Worm (Caenorhabditis elegans): ENCODE results near the gene ZK1320.3.

The ZK1320.3 gene

ce11 chrII:9660379-9660778 is at the start of gene ZK1320.3:
TSS of gene ZK1320.3 (minus strand) at chrII:9660419.
- TF ChIP-seq lin-11 (tag; optimal IDR thresholded peaks at IDR 0.05) (no peak), fos-1 (tag; optimal IDR thresholded peaks at IDR 0.05) (peak; percentile 87)

ce11 chrII:9708835-9709299 is 48.6 kb upstream of the ZK1320.3 start, which contains the start of gene glt-5:
TSS of gene glt-5 (minus strand) at chrII:9708885.
- TF ChIP-seq nhr-25 (tag; optimal IDR thresholded peaks at IDR 0.05) (no peak), unc-39 (tag; optimal IDR thresholded peaks at IDR 0.05) (no peak), sem-4 (tag; optimal IDR thresholded peaks at IDR 0.05) (no peak), sma-9 (GFP tag; optimal IDR thresholded peaks at IDR 0.05) (peak; percentile 51), sma-9 (tag; optimal IDR thresholded peaks at IDR 0.05) (no peak), lin-39 (tag; optimal IDR thresholded peaks at IDR 0.05) (no peak), crh-2 (tag; optimal IDR thresholded peaks at IDR 0.05) (no peak), nhr-77 (tag; optimal IDR thresholded peaks at IDR 0.05) (no peak)

- no peak for TF ChIP-seq sma-9 (GFP tag; optimal IDR thresholded peaks at IDR 0.05)
- no peak for TF ChIP-seq sma-9 (tag; optimal IDR thresholded peaks at IDR 0.05)
- peak; percentile 24 for TF ChIP-seq blmp-1 (tag; optimal IDR thresholded peaks at IDR 0.05; ENCODE audit: insufficient read depth)
- peak; percentile 39 for TF ChIP-seq crh-2 (tag; optimal IDR thresholded peaks at IDR 0.05)
- peak; percentile 7 for TF ChIP-seq nhr-129 (tag; optimal IDR thresholded peaks at IDR 0.05)
- TF ChIP-seq gmeb-1 (tag; optimal IDR thresholded peaks at IDR 0.05), result peak; percentile 91
- TF ChIP-seq lsy-2 (tag; optimal IDR thresholded peaks at IDR 0.05), result peak in 1 of 2 experiments; percentile 74
- TF ChIP-seq C34F6.9 (tag; optimal IDR thresholded peaks at IDR 0.05), result peak; percentile 40
- TF ChIP-seq nhr-11 (tag; optimal IDR thresholded peaks at IDR 0.05), result no peak
- no peak for TF ChIP-seq peb-1 (tag; optimal IDR thresholded peaks at IDR 0.05)
- TF ChIP-seq lin-13 (GFP tag; optimal IDR thresholded peaks at IDR 0.05), result peak; percentile 34
- TF ChIP-seq unc-55 (GFP tag; optimal IDR thresholded peaks at IDR 0.05), result peak; percentile 79
- TF ChIP-seq fos-1 (tag; optimal IDR thresholded peaks at IDR 0.05), result peak; percentile 17
- no peak for TF ChIP-seq dmd-4 (tag; optimal IDR thresholded peaks at IDR 0.05)
- TF ChIP-seq sma-3 (GFP tag; optimal IDR thresholded peaks at IDR 0.05), result peak; percentile 7
- no peak for TF ChIP-seq mab-5 (tag; optimal IDR thresholded peaks at IDR 0.05)
Observed at ce11 chrII:9706207-9706606, 46.0 kb upstream of the ZK1320.3 start, which contains the start of gene Y53C12A.3. TSS of gene Y53C12A.3 (minus strand) at chrII:9706240.

ce11 chrII:9704746-9705145 is 44.5 kb upstream of the ZK1320.3 start, which contains the start of gene Y53C12A.10:
TSS of gene Y53C12A.10 (minus strand) at chrII:9704846.
- TF ChIP-seq elt-3 (tag; optimal IDR thresholded peaks at IDR 0.05) (no peak), nhr-6 (tag; optimal IDR thresholded peaks at IDR 0.05) (no peak), nhr-11 (tag; optimal IDR thresholded peaks at IDR 0.05) (no peak), dmd-4 (tag; optimal IDR thresholded peaks at IDR 0.05) (no peak), mbf-1 (tag; optimal IDR thresholded peaks at IDR 0.05) (no peak), ceh-16 (tag; optimal IDR thresholded peaks at IDR 0.05) (no peak), blmp-1 (tag; optimal IDR thresholded peaks at IDR 0.05; ENCODE audit: insufficient read depth) (no peak), nhr-25 (tag; optimal IDR thresholded peaks at IDR 0.05) (no peak), Y55F3AM.14 (GFP tag; optimal IDR thresholded peaks at IDR 0.05) (no peak), nhr-77 (tag; optimal IDR thresholded peaks at IDR 0.05) (no peak), sma-3 (GFP tag; optimal IDR thresholded peaks at IDR 0.05) (no peak), sem-4 (tag; optimal IDR thresholded peaks at IDR 0.05) (no peak), lin-39 (tag; optimal IDR thresholded peaks at IDR 0.05) (no peak)

DNA sequence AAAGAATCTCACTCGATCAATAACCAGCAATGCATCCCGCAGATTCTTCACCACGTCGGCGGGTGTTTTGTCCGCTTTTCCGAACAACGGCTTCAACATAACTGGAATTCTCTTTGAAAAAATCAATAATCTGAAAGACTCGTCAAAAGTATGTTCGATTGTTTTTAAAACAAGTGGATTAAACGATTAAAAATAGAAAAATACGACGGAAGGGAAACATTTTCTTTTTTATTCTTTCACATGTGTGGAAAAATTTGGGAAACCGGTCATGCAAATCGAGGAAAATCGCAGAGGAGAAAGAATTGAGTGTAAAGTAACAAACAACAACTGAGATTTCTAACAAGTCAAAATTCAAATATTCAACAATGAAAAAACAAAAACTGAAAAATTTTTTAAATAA is 43.4 kb upstream of the ZK1320.3 start, which contains the start of gene mop-25.2:
Gene mop-25.2 (minus strand): TSS at position 101 of the 400 bp plus-strand sequence.
- TF ChIP-seq C34F6.9 (tag; optimal IDR thresholded peaks at IDR 0.05) (no peak), nhr-11 (tag; optimal IDR thresholded peaks at IDR 0.05) (no peak), ztf-4 (tag; optimal IDR thresholded peaks at IDR 0.05) (no peak), snpc-4 (tag; optimal IDR thresholded peaks at IDR 0.05) (no peak), ztf-1 (GFP tag; conservative IDR thresholded peaks at IDR 0.05) (no peak), lin-11 (tag; optimal IDR thresholded peaks at IDR 0.05) (no peak), lin-13 (GFP tag; optimal IDR thresholded peaks at IDR 0.05) (no peak), gmeb-1 (tag; optimal IDR thresholded peaks at IDR 0.05) (no peak), fos-1 (tag; optimal IDR thresholded peaks at IDR 0.05) (no peak), ZK546.5 (tag; optimal IDR thresholded peaks at IDR 0.05) (no peak), alr-1 (tag; optimal IDR thresholded peaks at IDR 0.05) (no peak), nhr-77 (tag; optimal IDR thresholded peaks at IDR 0.05) (no peak), lin-39 (tag; optimal IDR thresholded peaks at IDR 0.05) (no peak), ztf-11 (tag; optimal IDR thresholded peaks at IDR 0.05) (no peak), elt-1 (tag; optimal IDR thresholded peaks at IDR 0.05) (no peak), sma-3 (GFP tag; optimal IDR thresholded peaks at IDR 0.05) (no peak), nhr-129 (tag; optimal IDR thresholded peaks at IDR 0.05) (no peak), mbf-1 (tag; optimal IDR thresholded peaks at IDR 0.05) (no peak), nhr-21 (tag; optimal IDR thresholded peaks at IDR 0.05) (no peak)

All from whole organism, L2 larva.